Worm (Caenorhabditis elegans) whole organism, L1 larva: ENCODE data around the gene clec-78.

Experiments used
- ama-1 ChIP-seq: fragments of 150-350 bp; optimal IDR thresholded peaks from 2 replicates; lab custom pipeline; 2014
- ces-1 ChIP-seq: fragments of 150-350 bp; optimal IDR thresholded peaks from 2 replicates; lab custom pipeline; 2014; ENCODE audit warnings: missing biosample characterization, missing genetic modification reagents, missing genetic modification characterization
- fos-1 ChIP-seq: fragments of 150-350 bp; optimal IDR thresholded peaks from 2 replicates; lab custom pipeline; 2014; ENCODE audit warnings: missing biosample characterization, missing genetic modification characterization
- jun-1 ChIP-seq: fragments of 150-350 bp; optimal IDR thresholded peaks from 2 replicates; lab custom pipeline; 2014; ENCODE audit warnings: missing biosample characterization, missing genetic modification reagents, missing genetic modification characterization
- mep-1 ChIP-seq: fragments of 150-350 bp; optimal IDR thresholded peaks from 2 replicates; lab custom pipeline; 2014; ENCODE audit warnings: missing biosample characterization, missing genetic modification characterization
- nhr-11 ChIP-seq: fragments of 150-350 bp; optimal IDR thresholded peaks from 2 replicates; lab custom pipeline; 2014; ENCODE audit warnings: missing biosample characterization, missing genetic modification characterization
- nhr-12 ChIP-seq: sonication (generic microtip); optimal IDR thresholded peaks from 2 replicates; lab custom pipeline; 2017; ENCODE audit warnings: missing biosample characterization, missing genetic modification characterization
- nhr-76 ChIP-seq: sonication (generic microtip); optimal IDR thresholded peaks from 2 replicates; lab custom pipeline; 2017; ENCODE audit warnings: missing biosample characterization, missing genetic modification characterization
- nhr-90 ChIP-seq: sonication (generic microtip); optimal IDR thresholded peaks from 2 replicates; lab custom pipeline; 2016; ENCODE audit warnings: mild to moderate bottlenecking, missing genetic modification characterization, missing compliant biosample characterization; ENCODE audit not compliant: poor library complexity
- snpc-4 ChIP-seq: fragments of 150-350 bp; optimal IDR thresholded peaks from 2 replicates; lab custom pipeline; 2014; ENCODE audit warnings: missing biosample characterization, missing genetic modification characterization
- sptf-1 ChIP-seq: fragments of 150-350 bp; optimal IDR thresholded peaks from 2 replicates; lab custom pipeline; 2014; ENCODE audit warnings: missing biosample characterization, missing genetic modification characterization
- unc-62 ChIP-seq: fragments of 150-350 bp; optimal IDR thresholded peaks from 2 replicates; lab custom pipeline; 2014; ENCODE audit warnings: missing biosample characterization, missing genetic modification reagents, missing genetic modification characterization
- unc-86 ChIP-seq: sonication (generic microtip); optimal IDR thresholded peaks from 2 replicates; lab custom pipeline; 2016; ENCODE audit warnings: missing genetic modification characterization, missing compliant biosample characterization
- ztf-4 ChIP-seq: fragments of 150-350 bp; optimal IDR thresholded peaks from 2 replicates; lab custom pipeline; 2014; ENCODE audit warnings: missing biosample characterization, missing genetic modification characterization

DNA sequence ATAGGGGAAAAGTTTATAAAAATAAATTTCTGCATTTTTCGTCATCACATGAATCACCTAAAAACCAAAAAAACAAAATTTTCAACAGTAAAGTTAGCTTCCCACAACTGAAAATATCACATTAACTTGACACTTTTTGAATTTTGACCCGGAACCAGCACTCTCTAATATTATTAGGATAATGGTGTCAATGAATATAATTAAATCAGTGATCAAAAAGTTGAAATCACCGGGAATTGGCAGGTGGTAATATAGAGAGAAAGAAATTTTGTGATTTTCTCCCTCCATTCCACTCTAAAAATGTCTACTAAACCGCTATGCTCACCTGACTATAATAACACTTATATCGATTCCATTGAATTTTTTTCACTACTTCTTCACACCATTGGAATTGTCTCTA lies 9.4 kb upstream of the clec-78 start, which contains the start of gene srh-222:
- TF ChIP-seq nhr-90 (tag; lab: Kevin White, UChicago) (no peak), nhr-12 (tag; lab: Kevin White, UChicago) (no peak), snpc-4 (no peak), ztf-4 (tag; lab: Kevin White, UChicago) (no peak), fos-1 (no peak), mep-1 (tag; lab: Kevin White, UChicago) (no peak), nhr-76 (tag; lab: Kevin White, UChicago) (no peak), unc-62 (GFP tag; lab: Kevin White, UChicago) (no peak), ces-1 (no peak), sptf-1 (no peak), jun-1 (no peak), unc-86 (no peak), ama-1 (lab: Kevin White, UChicago) (no peak), nhr-11 (no peak)
